Fruit fly (Drosophila melanogaster) whole organism, embryonic: Measurements from ENCODE around the gene Cnep1r2.
A peak's percentile ranks its signal among the peaks of the same experiment; 100 is the strongest.

Source experiments
- Atf3 ChIP-seq: fragments of 200-800 bp; sonication (Bioruptor generic); optimal IDR thresholded peaks from 3 replicates; lab custom pipeline; 2016; ENCODE audit warnings: missing biosample characterization, missing genetic modification characterization
- Awh ChIP-seq: fragments of 200-800 bp; sonication (Bioruptor generic); IDR thresholded peaks from 2 replicates; pipeline ENCODE4, ENCODE4 v1.3.6; 2022; ENCODE audit warnings: missing biosample characterization, missing genetic modification characterization
- B-H2 ChIP-seq: fragments of 200-800 bp; sonication (Bioruptor generic); optimal IDR thresholded peaks from 2 replicates; lab custom pipeline; 2018; ENCODE audit warnings: missing biosample characterization, mild to moderate bottlenecking, missing genetic modification characterization
- CG11085 ChIP-seq: fragments of 200-800 bp; sonication (Bioruptor generic); IDR thresholded peaks from 2 replicates; pipeline ENCODE4 v1.3.6; 2022; ENCODE audit warnings: missing biosample characterization, missing genetic modification characterization
- CG11696 ChIP-seq: fragments of 200-800 bp; sonication (Bioruptor generic); IDR thresholded peaks from 2 replicates; pipeline ENCODE4 v1.3.6; 2022; ENCODE audit warnings: missing biosample characterization, missing genetic modification characterization
- CG12104 ChIP-seq: fragments of 200-800 bp; sonication (Bioruptor generic); optimal IDR thresholded peaks from 3 replicates; lab custom pipeline; 2016; ENCODE audit warnings: missing biosample characterization, missing genetic modification characterization
- CG14014 ChIP-seq: fragments of 200-800 bp; sonication (Bioruptor generic); IDR thresholded peaks from 2 replicates; pipeline ENCODE4 v1.3.6; 2022; ENCODE audit warnings: missing biosample characterization, missing genetic modification characterization
- CG1529 ChIP-seq: fragments of 200-800 bp; sonication (Bioruptor generic); optimal IDR thresholded peaks from 3 replicates; lab custom pipeline; 2018; ENCODE audit warnings: missing biosample characterization, missing genetic modification characterization
- CG15601 ChIP-seq: fragments of 200-800 bp; sonication (Bioruptor generic); optimal IDR thresholded peaks from 3 replicates; lab custom pipeline; 2019; ENCODE audit warnings: missing biosample characterization, mild to moderate bottlenecking, missing genetic modification characterization, moderate library complexity
- CG16813 ChIP-seq: fragments of 200-800 bp; sonication (Bioruptor generic); IDR thresholded peaks from 3 replicates; pipeline ENCODE4 v1.3.6; 2022; ENCODE audit warnings: missing biosample characterization, missing genetic modification characterization; ENCODE audit not compliant: partially characterized antibody
- CG17359 ChIP-seq: fragments of 200-800 bp; sonication (Bioruptor generic); optimal IDR thresholded peaks from 3 replicates; lab custom pipeline; 2018; ENCODE audit warnings: missing biosample characterization, mild to moderate bottlenecking, missing genetic modification characterization, moderate library complexity
- CG17361 ChIP-seq: fragments of 200-800 bp; sonication (Bioruptor generic); IDR thresholded peaks from 3 replicates; pipeline ENCODE4 v1.3.6; 2022; ENCODE audit warnings: missing biosample characterization, missing genetic modification characterization
- CG17829 ChIP-seq: fragments of 200-800 bp; optimal IDR thresholded peaks from 2 replicates; lab custom pipeline; 2019; ENCODE audit warnings: missing biosample characterization, mild to moderate bottlenecking, missing genetic modification characterization, moderate library complexity
- CG18262 ChIP-seq: fragments of 200-800 bp; optimal IDR thresholded peaks from 3 replicates; lab custom pipeline; 2019; ENCODE audit warnings: missing biosample characterization, mild to moderate bottlenecking, missing genetic modification characterization, moderate library complexity
- CG1832 ChIP-seq: fragments of 200-800 bp; sonication (Bioruptor generic); optimal IDR thresholded peaks from 2 replicates; lab custom pipeline; 2017; ENCODE audit warnings: missing biosample characterization, mild to moderate bottlenecking, missing genetic modification characterization, inconsistent platforms
- CG18476 ChIP-seq: fragments of 200-800 bp; sonication (Bioruptor generic); optimal IDR thresholded peaks from 2 replicates; lab custom pipeline; 2016; ENCODE audit warnings: missing biosample characterization, mild to moderate bottlenecking, missing genetic modification characterization
- CG18599 ChIP-seq: fragments of 200-800 bp; sonication (Bioruptor generic); optimal IDR thresholded peaks from 3 replicates; lab custom pipeline; 2017; ENCODE audit warnings: missing biosample characterization, missing genetic modification characterization, mild to moderate bottlenecking, moderate library complexity, missing genetic modification reagents
- CG2116 ChIP-seq: fragments of 200-800 bp; sonication (Bioruptor generic); optimal IDR thresholded peaks from 3 replicates; lab custom pipeline; 2018; ENCODE audit warnings: missing biosample characterization, mild to moderate bottlenecking, missing genetic modification characterization
- CG2120 ChIP-seq: fragments of 200-800 bp; sonication (Bioruptor generic); optimal IDR thresholded peaks from 3 replicates; lab custom pipeline; 2016; ENCODE audit warnings: missing biosample characterization, missing genetic modification characterization
- CG7357 ChIP-seq: fragments of 200-800 bp; sonication (Bioruptor generic); IDR thresholded peaks from 3 replicates; pipeline ENCODE4 v1.3.6; 2022; ENCODE audit warnings: missing biosample characterization, missing genetic modification characterization
- CG8765 ChIP-seq: fragments of 200-800 bp; sonication (Bioruptor generic); IDR thresholded peaks from 2 replicates; pipeline ENCODE4 v1.3.6; 2022; ENCODE audit warnings: missing biosample characterization, missing genetic modification characterization
- CrebB ChIP-seq: fragments of 200-800 bp; sonication (Bioruptor generic); optimal IDR thresholded peaks from 3 replicates; lab custom pipeline; 2018; ENCODE audit warnings: missing biosample characterization, mild to moderate bottlenecking, missing genetic modification characterization
- D ChIP-seq, 2 experiments: fragments of 200-800 bp in 1 of 2; fragments of >200 bp in 1 of 2; sonication (Bioruptor generic) in 1 of 2; optimal IDR thresholded peaks; 2 replicates in 1 of 2; 3 replicates in 1 of 2; lab custom pipeline; 2017; ENCODE audit warnings: mild to moderate bottlenecking in 1 of 2, missing biosample characterization in 1 of 2, missing genetic modification characterization in 1 of 2, missing genetic modification reagents in 1 of 2
- HLH54F ChIP-seq: fragments of 200-800 bp; sonication (Bioruptor generic); optimal IDR thresholded peaks from 3 replicates; lab custom pipeline; 2016; ENCODE audit warnings: missing biosample characterization, missing genetic modification characterization
- Hmr ChIP-seq: fragments of 200-800 bp; sonication (Bioruptor generic); optimal IDR thresholded peaks from 3 replicates; lab custom pipeline; 2017; ENCODE audit warnings: mild to moderate bottlenecking, missing biosample characterization, missing genetic modification reagents, missing genetic modification characterization
- MTF-1 ChIP-seq: fragments of 200-800 bp; sonication (Bioruptor generic); optimal IDR thresholded peaks from 2 replicates; lab custom pipeline; 2018; ENCODE audit warnings: missing biosample characterization, mild to moderate bottlenecking, missing genetic modification characterization, borderline replicate concordance
- Mad ChIP-seq: fragments of 200-800 bp; sonication (Bioruptor generic); optimal IDR thresholded peaks from 2 replicates; lab custom pipeline; 2016; ENCODE audit warnings: missing biosample characterization, missing genetic modification characterization
- NfI ChIP-seq: fragments of 200-800 bp; sonication (Bioruptor generic); optimal IDR thresholded peaks from 3 replicates; lab custom pipeline; 2018; ENCODE audit warnings: missing biosample characterization, mild to moderate bottlenecking, missing genetic modification characterization, moderate library complexity
- PHDP ChIP-seq: fragments of 200-800 bp; sonication (Bioruptor generic); optimal IDR thresholded peaks from 3 replicates; lab custom pipeline; 2018; ENCODE audit warnings: missing biosample characterization, mild to moderate bottlenecking, missing genetic modification characterization, moderate library complexity
- Rx ChIP-seq: fragments of 200-800 bp; sonication (Bioruptor generic); IDR thresholded peaks from 2 replicates; pipeline ENCODE4 v1.3.6; 2022; ENCODE audit warnings: missing biosample characterization, missing genetic modification characterization
- Sry-δ ChIP-seq: fragments of 200-800 bp; sonication (Bioruptor generic); optimal IDR thresholded peaks from 2 replicates; lab custom pipeline; 2016; ENCODE audit warnings: missing biosample characterization, missing genetic modification characterization
- Stat92E ChIP-seq, 3 experiments: fragments of >200 bp in 2 of 3; fragments of 200-800 bp in 1 of 3; sonication (Bioruptor generic) in 1 of 3; optimal IDR thresholded peaks; 2 replicates each; lab custom pipeline; 2017 to 2019; ENCODE audit warnings: missing biosample characterization in 3 of 3, missing genetic modification characterization in 3 of 3, mild to moderate bottlenecking in 1 of 3, moderate library complexity in 1 of 3
- ash1 ChIP-seq: fragments of 200-800 bp; sonication (Bioruptor generic); optimal IDR thresholded peaks from 2 replicates; lab custom pipeline; 2018; ENCODE audit warnings: missing biosample characterization, mild to moderate bottlenecking, missing genetic modification characterization
- croc ChIP-seq: fragments of 200-800 bp; sonication (Bioruptor generic); conservative IDR thresholded peaks from 3 replicates; pipeline ENCODE4 v1.3.6; 2022; ENCODE audit warnings: missing biosample characterization, missing genetic modification characterization
- dan ChIP-seq: fragments of 200-800 bp; sonication (Bioruptor generic); IDR thresholded peaks from 2 replicates; pipeline ENCODE4 v1.3.6; 2022; ENCODE audit warnings: missing biosample characterization, missing genetic modification characterization
- esg ChIP-seq: fragments of 200-800 bp; sonication (Bioruptor generic); conservative IDR thresholded peaks from 2 replicates; pipeline ENCODE4 v1.3.6; 2022; ENCODE audit warnings: missing biosample characterization, missing genetic modification characterization
- grn ChIP-seq: fragments of 200-800 bp; sonication (Bioruptor generic); optimal IDR thresholded peaks from 3 replicates; lab custom pipeline; 2017; ENCODE audit warnings: missing biosample characterization, missing genetic modification characterization
- gsb-n ChIP-seq: fragments of 200-800 bp; sonication (Bioruptor generic); optimal IDR thresholded peaks from 3 replicates; lab custom pipeline; 2018; ENCODE audit warnings: missing biosample characterization, mild to moderate bottlenecking, missing genetic modification characterization
- h ChIP-seq: fragments of >200 bp; optimal IDR thresholded peaks from 2 replicates; lab custom pipeline; 2017
- ham ChIP-seq: fragments of 200-800 bp; sonication (Bioruptor generic); IDR thresholded peaks from 2 replicates; pipeline ENCODE4 v1.3.6; 2022; ENCODE audit warnings: missing biosample characterization, missing genetic modification characterization
- hkb ChIP-seq, 2 experiments: fragments of 200-800 bp in 1 of 2; fragments of >200 bp in 1 of 2; sonication (Bioruptor generic) in 1 of 2; IDR thresholded peaks in 1 of 2; optimal IDR thresholded peaks in 1 of 2; 2 replicates each; pipeline versions ENCODE4 v1.3.6 to Lab custom; 2017 to 2022; ENCODE audit warnings: missing biosample characterization in 1 of 2, missing genetic modification characterization in 1 of 2
- ken ChIP-seq: fragments of 200-800 bp; sonication (Bioruptor generic); IDR thresholded peaks from 3 replicates; pipeline ENCODE4 v1.3.6; 2022; ENCODE audit warnings: missing biosample characterization, missing genetic modification characterization
- nmo ChIP-seq: fragments of 200-800 bp; sonication (Bioruptor generic); optimal IDR thresholded peaks from 2 replicates; lab custom pipeline; 2018; ENCODE audit warnings: missing biosample characterization, mild to moderate bottlenecking, missing genetic modification characterization, moderate library complexity
- oc ChIP-seq: fragments of 200-800 bp; sonication (Bioruptor generic); optimal IDR thresholded peaks from 2 replicates; lab custom pipeline; 2018; ENCODE audit warnings: missing biosample characterization, mild to moderate bottlenecking, missing genetic modification characterization, moderate library complexity
- peb ChIP-seq: fragments of 200-800 bp; sonication (Bioruptor generic); IDR thresholded peaks from 2 replicates; pipeline ENCODE4 v1.3.6; 2022; ENCODE audit warnings: missing biosample characterization, missing genetic modification characterization
- pnt ChIP-seq: fragments of 200-800 bp; sonication (Bioruptor generic); optimal IDR thresholded peaks from 3 replicates; lab custom pipeline; 2016; ENCODE audit warnings: missing biosample characterization, missing genetic modification characterization
- stc ChIP-seq: fragments of 200-800 bp; sonication (Bioruptor generic); IDR thresholded peaks from 2 replicates; pipeline ENCODE4 v1.3.6; 2022; ENCODE audit warnings: missing biosample characterization, missing genetic modification characterization
- tin ChIP-seq: fragments of 200-800 bp; sonication (Bioruptor generic); optimal IDR thresholded peaks from 3 replicates; lab custom pipeline; 2016; ENCODE audit warnings: missing biosample characterization, missing genetic modification characterization
- unc-4 ChIP-seq: fragments of 200-800 bp; sonication (Bioruptor generic); IDR thresholded peaks from 2 replicates; pipeline ENCODE4 v1.3.6; 2022; ENCODE audit warnings: missing biosample characterization, missing genetic modification characterization; ENCODE audit not compliant: partially characterized antibody

Cnep1r2 gene

dm6 chr3L:10682725-10683367, 44.9 kb downstream of the Cnep1r2 start (continued):
- TF ChIP-seq CG8765, result peak; percentile 84
- peak; percentile 97 for TF ChIP-seq grn (GFP tag; lab: Kevin White, UChicago)
- 0 out of 3 replicates have a peak, but pooled peaks have one; percentile 44 for TF ChIP-seq CG16813 (GFP tag; lab: Robert Waterston, UW)
- peak; percentile 99 for TF ChIP-seq CG12104
- TF ChIP-seq PHDP (tag; lab: Kevin White, UChicago), result peak; percentile 98
- peak; percentile 97 for TF ChIP-seq tin (GFP tag; lab: Kevin White, UChicago)
- TF ChIP-seq CG14014 (GFP tag; lab: Robert Waterston, UW), result peak; percentile 97
- TF ChIP-seq ham (GFP tag; lab: Robert Waterston, UW), result peak; percentile 91
- peak; percentile 77 for TF ChIP-seq Atf3
- peak; percentile 99 for TF ChIP-seq Hmr (GFP tag; lab: Kevin White, UChicago)
- TF ChIP-seq Rx (GFP tag; lab: Robert Waterston, UW), result peak; percentile 88
- peak; percentile 90 for TF ChIP-seq ken (GFP tag; lab: Robert Waterston, UW)
- TF ChIP-seq CG17829 (tag; lab: Kevin White, UChicago), result peak; percentile 98
- peak; percentile 99 for TF ChIP-seq nmo (GFP tag; lab: Kevin White, UChicago)
- peak; percentile 99 for TF ChIP-seq CG18262 (tag; lab: Kevin White, UChicago)
- peak; percentile 94 for TF ChIP-seq Mad (GFP tag; lab: Kevin White, UChicago)
- peak; percentile 96 for TF ChIP-seq CG18476 (GFP tag; lab: Kevin White, UChicago)
- peak; percentile 87 for TF ChIP-seq HLH54F
- peak; percentile 98 for TF ChIP-seq stc (GFP tag; lab: Robert Waterston, UW)
- peak; percentile 98 for TF ChIP-seq CG1529
- peak; percentile 48 for TF ChIP-seq pnt (GFP tag; lab: Kevin White, UChicago)
- TF ChIP-seq h (lab: Kevin White, UChicago), result no peak
- peak; percentile 97 for TF ChIP-seq CG17359 (tag; lab: Kevin White, UChicago)
- TF ChIP-seq Stat92E (GFP tag; optimal IDR thresholded peaks at IDR 0.05; lab: Kevin White, UChicago), result peak in 1 of 3 experiments; percentile 89
- TF ChIP-seq CG2120, result peak; percentile 95
- TF ChIP-seq peb (GFP tag; lab: Robert Waterston, UW), result peak; percentile 94
- TF ChIP-seq CG11085, result peak; percentile 94
- peak; percentile 97 for TF ChIP-seq croc (GFP tag; lab: Robert Waterston, UW)
- TF ChIP-seq CrebB, result peak; percentile 91
- TF ChIP-seq unc-4 (GFP tag; lab: Robert Waterston, UW), result no peak
- TF ChIP-seq CG18599 (GFP tag; lab: Kevin White, UChicago), result peak; percentile 99
- no peak for TF ChIP-seq D (optimal IDR thresholded peaks at IDR 0.05; lab: Kevin White, UChicago)
- peak; percentile 99 for TF ChIP-seq D (GFP tag; optimal IDR thresholded peaks at IDR 0.05; lab: Kevin White, UChicago)
- TF ChIP-seq CG11696 (GFP tag; lab: Robert Waterston, UW), result peak; percentile 80
- peak; percentile 95 for TF ChIP-seq Awh
- TF ChIP-seq CG2116 (GFP tag; lab: Kevin White, UChicago), result peak; percentile 86
- no peak for TF ChIP-seq hkb (optimal IDR thresholded peaks at IDR 0.05; lab: Kevin White, UChicago)
- peak; percentile 98 for TF ChIP-seq hkb (GFP tag; IDR thresholded peaks at IDR 0.05; lab: Robert Waterston, UW)
- peak; percentile 44 for TF ChIP-seq Sry-δ
- no peak for TF ChIP-seq ash1
- TF ChIP-seq B-H2, result peak; percentile 95
- peak; percentile 99 for TF ChIP-seq CG17361 (GFP tag; lab: Robert Waterston, UW)
- TF ChIP-seq esg (GFP tag; lab: Robert Waterston, UW), result peak; percentile 98
- peak; percentile 93 for TF ChIP-seq CG7357 (GFP tag; lab: Robert Waterston, UW)
- peak; percentile 96 for TF ChIP-seq NfI (GFP tag; lab: Kevin White, UChicago)
- TF ChIP-seq oc (tag; lab: Kevin White, UChicago), result peak; percentile 96
- no peak for TF ChIP-seq CG1832
- peak; percentile 96 for TF ChIP-seq gsb-n
- TF ChIP-seq CG15601 (tag; lab: Kevin White, UChicago), result peak; percentile 97
- peak; percentile 84 for TF ChIP-seq MTF-1 (GFP tag; lab: Kevin White, UChicago)
- no peak; the same call in 1 of the 2 replicates for TF ChIP-seq dan (GFP tag; lab: Robert Waterston, UW)
